Fruit fly (Drosophila melanogaster): ENCODE results near the gene Hmgcr.

Hmgcr gene

dm6 chr3R:23783961-23784360, 50.8 kb downstream of the Hmgcr start (continued):
- no peak for TF ChIP-seq CG7372 (GFP tag; IDR thresholded peaks at IDR 0.05)
- peak; percentile 2 for TF ChIP-seq TFAM (GFP tag; optimal IDR thresholded peaks at IDR 0.05)
- 0 out of 2 replicates have a peak, but pooled peaks have one; percentile 26 for TF ChIP-seq ssp (GFP tag; IDR thresholded peaks at IDR 0.05)
- no peak for TF ChIP-seq CG6175 (GFP tag; IDR thresholded peaks at IDR 0.05)
- no peak for TF ChIP-seq CG31365 (tag; optimal IDR thresholded peaks at IDR 0.05)
- peak; percentile 76 for TF ChIP-seq CG18476 (GFP tag; optimal IDR thresholded peaks at IDR 0.05)
- TF ChIP-seq H15 (GFP tag; IDR thresholded peaks at IDR 0.05) = peak; percentile 69; the same call in 2 of the 3 replicates
- peak; percentile 53 for TF ChIP-seq CG10462 (GFP tag; optimal IDR thresholded peaks at IDR 0.05)
- TF ChIP-seq CG15696 (tag; optimal IDR thresholded peaks at IDR 0.05) = peak; percentile 61
- TF ChIP-seq Sox100B (GFP tag; optimal IDR thresholded peaks at IDR 0.05) = peak; percentile 79
- no peak for TF ChIP-seq vnd (GFP tag; IDR thresholded peaks at IDR 0.05; ENCODE audit: partially characterized antibody)
- no peak for TF ChIP-seq Neu2 (GFP tag; optimal IDR thresholded peaks at IDR 0.05; ENCODE audit: borderline replicate concordance)
- TF ChIP-seq danr (GFP tag; IDR thresholded peaks at IDR 0.05) = peak; percentile 46; the same call in 1 of the 2 replicates
- TF ChIP-seq CG3847 (GFP tag; IDR thresholded peaks at IDR 0.05) = peak; percentile 50
- peak; percentile 9 for TF ChIP-seq stwl (tag; optimal IDR thresholded peaks at IDR 0.05)
- TF ChIP-seq CG10431 (GFP tag; optimal IDR thresholded peaks at IDR 0.05) = peak; percentile 66
- peak; percentile 31 for TF ChIP-seq CG12744 (GFP tag; optimal IDR thresholded peaks at IDR 0.05)
- peak; percentile 67 for TF ChIP-seq Six4 (GFP tag; optimal IDR thresholded peaks at IDR 0.05)
- peak; percentile 91 for TF ChIP-seq gem (tag; optimal IDR thresholded peaks at IDR 0.05)
- no peak for TF ChIP-seq kah (GFP tag; optimal IDR thresholded peaks at IDR 0.05)
- TF ChIP-seq az2 (GFP tag; optimal IDR thresholded peaks at IDR 0.05) = peak; percentile 80
- peak; percentile 60 for TF ChIP-seq zen (tag; optimal IDR thresholded peaks at IDR 0.05)
- TF ChIP-seq Hmr (GFP tag; optimal IDR thresholded peaks at IDR 0.05) = peak; percentile 43
- TF ChIP-seq lbe (GFP tag; optimal IDR thresholded peaks at IDR 0.05) = no peak
- no peak for TF ChIP-seq sug (tag; optimal IDR thresholded peaks at IDR 0.05)
- peak; percentile 61 for TF ChIP-seq CG12659 (GFP tag; optimal IDR thresholded peaks at IDR 0.05)
- no peak for TF ChIP-seq schlank (tag; optimal IDR thresholded peaks at IDR 0.05)
- TF ChIP-seq CG16863 (GFP tag; optimal IDR thresholded peaks at IDR 0.05) = peak; percentile 38
- no peak for TF ChIP-seq YL-1 (GFP tag; optimal IDR thresholded peaks at IDR 0.05)
- peak; percentile 79 for TF ChIP-seq CG9437 (GFP tag; optimal IDR thresholded peaks at IDR 0.05)
- TF ChIP-seq CG34224 (GFP tag; IDR thresholded peaks at IDR 0.05; ENCODE audit: partially characterized antibody) = no peak
- TF ChIP-seq CG13123 (GFP tag; optimal IDR thresholded peaks at IDR 0.05) = peak; percentile 3
- TF ChIP-seq CG42726 (GFP tag; IDR thresholded peaks at IDR 0.05; ENCODE audit: partially characterized antibody) = no peak
- TF ChIP-seq HLHmδ (GFP tag; optimal IDR thresholded peaks at IDR 0.05) = no peak
- TF ChIP-seq fd102C (GFP tag; optimal IDR thresholded peaks at IDR 0.05) = no peak
- no peak for TF ChIP-seq Lim3 (GFP tag; IDR thresholded peaks at IDR 0.05)
- no peak for TF ChIP-seq Kr (GFP tag; optimal IDR thresholded peaks at IDR 0.05)
- no peak for TF ChIP-seq vfl (GFP tag; optimal IDR thresholded peaks at IDR 0.05)
- peak; percentile 85 for TF ChIP-seq CG33557 (GFP tag; optimal IDR thresholded peaks at IDR 0.05)
- TF ChIP-seq CG4360 (GFP tag; IDR thresholded peaks at IDR 0.05) = no peak
- peak; percentile 33 for TF ChIP-seq CG4854 (GFP tag; optimal IDR thresholded peaks at IDR 0.05)
- TF ChIP-seq Pdp1 (GFP tag; optimal IDR thresholded peaks at IDR 0.05) = peak; percentile 9 to 70
- TF ChIP-seq HmgD (GFP tag; optimal IDR thresholded peaks at IDR 0.05) = no peak
- TF ChIP-seq Mes4 (GFP tag; optimal IDR thresholded peaks at IDR 0.05) = peak; percentile 41
- no peak for TF ChIP-seq rib (GFP tag; IDR thresholded peaks at IDR 0.05)
- TF ChIP-seq bab2 (GFP tag; optimal IDR thresholded peaks at IDR 0.05) = peak; percentile 48
- peak; percentile 76 for TF ChIP-seq Hsf (GFP tag; optimal IDR thresholded peaks at IDR 0.05)
- peak; percentile 77 for TF ChIP-seq CG16815 (GFP tag; optimal IDR thresholded peaks at IDR 0.05)
- TF ChIP-seq croc (GFP tag; conservative IDR thresholded peaks at IDR 0.05) = peak; percentile 72
- TF ChIP-seq amos (GFP tag; IDR thresholded peaks at IDR 0.05; ENCODE audit: partially characterized antibody) = no peak
- TF ChIP-seq Adf1 (GFP tag; IDR thresholded peaks at IDR 0.05) = no peak
